Worm (Caenorhabditis elegans) whole organism, L3 larva: ENCODE results near the gene str-14.

Experiments used
- R02D3.7 ChIP-seq: fragments of 150-350 bp; optimal IDR thresholded peaks from 2 replicates; lab custom pipeline; 2014; ENCODE audit warnings: missing biosample characterization, missing genetic modification characterization
- ZK546.5 ChIP-seq: sonication (generic microtip); optimal IDR thresholded peaks from 2 replicates; lab custom pipeline; 2017; ENCODE audit warnings: missing biosample characterization, missing genetic modification characterization
- aly-2 ChIP-seq: fragments of 150-350 bp; optimal IDR thresholded peaks from 2 replicates; lab custom pipeline; 2014; ENCODE audit warnings: missing biosample characterization, missing genetic modification characterization
- ama-1 ChIP-seq: fragments of 150-350 bp; optimal IDR thresholded peaks from 2 replicates; lab custom pipeline; 2018
- ceh-16 ChIP-seq: sonication (generic microtip); optimal IDR thresholded peaks from 2 replicates; lab custom pipeline; 2017; ENCODE audit warnings: missing biosample characterization, missing genetic modification characterization
- ceh-82 ChIP-seq: fragments of 150-350 bp; optimal IDR thresholded peaks from 2 replicates; lab custom pipeline; 2014; ENCODE audit warnings: missing biosample characterization, missing genetic modification characterization
- ceh-9 ChIP-seq: sonication (generic microtip); optimal IDR thresholded peaks from 2 replicates; lab custom pipeline; 2018; ENCODE audit warnings: missing biosample characterization, missing genetic modification characterization
- daf-12 ChIP-seq: fragments of 150-350 bp; optimal IDR thresholded peaks from 2 replicates; lab custom pipeline; 2014; ENCODE audit warnings: missing biosample characterization, missing genetic modification reagents, missing genetic modification characterization
- egl-27 ChIP-seq: sonication (generic microtip); optimal IDR thresholded peaks from 4 replicates; lab custom pipeline; 2017; ENCODE audit warnings: missing biosample characterization, missing genetic modification reagents, missing genetic modification characterization
- egl-5 ChIP-seq: fragments of 150-350 bp; optimal IDR thresholded peaks from 2 replicates; lab custom pipeline; 2017; ENCODE audit warnings: missing biosample characterization, missing genetic modification reagents, missing genetic modification characterization, inconsistent platforms
- elt-1 ChIP-seq: fragments of 150-350 bp; optimal IDR thresholded peaks from 2 replicates; lab custom pipeline; 2014; ENCODE audit warnings: missing biosample characterization, missing genetic modification characterization
- elt-2 ChIP-seq: sonication (generic microtip); optimal IDR thresholded peaks from 2 replicates; lab custom pipeline; 2016; ENCODE audit warnings: missing genetic modification reagents, mild to moderate bottlenecking, missing genetic modification characterization, missing compliant biosample characterization
- elt-3 ChIP-seq, 3 experiments: fragments of 150-350 bp in 1 of 3; sonication (generic microtip) in 2 of 3; optimal IDR thresholded peaks; 2 replicates in 2 of 3; 4 replicates in 1 of 3; lab custom pipeline; 2014 to 2017; ENCODE audit warnings: missing biosample characterization in 3 of 3, missing genetic modification characterization in 3 of 3
- eor-1 ChIP-seq, 2 experiments: fragments of 150-350 bp; optimal IDR thresholded peaks; 2 replicates each; lab custom pipeline; 2014 to 2018; ENCODE audit warnings: missing biosample characterization in 2 of 2, missing genetic modification characterization in 2 of 2
- fkh-10 ChIP-seq: sonication (generic microtip); optimal IDR thresholded peaks from 2 replicates; lab custom pipeline; 2017; ENCODE audit warnings: missing biosample characterization, missing genetic modification reagents, missing genetic modification characterization
- fos-1 ChIP-seq: fragments of 150-350 bp; optimal IDR thresholded peaks from 2 replicates; lab custom pipeline; 2014; ENCODE audit warnings: missing biosample characterization, missing genetic modification characterization
- jun-1 ChIP-seq: fragments of 150-350 bp; optimal IDR thresholded peaks from 2 replicates; lab custom pipeline; 2014; ENCODE audit warnings: missing biosample characterization, missing genetic modification reagents, missing genetic modification characterization
- lin-15B ChIP-seq: fragments of 150-350 bp; optimal IDR thresholded peaks from 2 replicates; lab custom pipeline; 2014; ENCODE audit warnings: missing biosample characterization, missing genetic modification characterization
- lin-39 ChIP-seq: fragments of 150-350 bp; optimal IDR thresholded peaks from 2 replicates; lab custom pipeline; 2018; ENCODE audit warnings: missing biosample characterization, missing genetic modification reagents, missing genetic modification characterization
- lsy-12 ChIP-seq: sonication (generic microtip); optimal IDR thresholded peaks from 2 replicates; lab custom pipeline; 2016; ENCODE audit warnings: mild to moderate bottlenecking, missing genetic modification characterization, missing compliant biosample characterization
- mdl-1 ChIP-seq: fragments of 150-350 bp; optimal IDR thresholded peaks from 2 replicates; lab custom pipeline; 2014; ENCODE audit warnings: missing biosample characterization, missing genetic modification characterization
- mml-1 ChIP-seq: fragments of 150-350 bp; sonication (generic microtip); optimal IDR thresholded peaks from 3 replicates; lab custom pipeline; 2014; ENCODE audit warnings: missing biosample characterization, missing genetic modification characterization
- nfya-1 ChIP-seq: sonication (generic microtip); optimal IDR thresholded peaks from 2 replicates; lab custom pipeline; 2017; ENCODE audit warnings: missing genetic modification characterization, mild to moderate bottlenecking, missing compliant biosample characterization, antibody characterized with exemption, moderate library complexity; ENCODE audit not compliant: insufficient read depth
- nhr-11 ChIP-seq: fragments of 150-350 bp; optimal IDR thresholded peaks from 2 replicates; lab custom pipeline; 2014; ENCODE audit warnings: missing biosample characterization, missing genetic modification characterization
- nhr-12 ChIP-seq: fragments of 150-350 bp; optimal IDR thresholded peaks from 2 replicates; lab custom pipeline; 2014; ENCODE audit warnings: missing biosample characterization, missing genetic modification characterization
- nhr-23 ChIP-seq: fragments of 150-350 bp; optimal IDR thresholded peaks from 2 replicates; lab custom pipeline; 2014; ENCODE audit warnings: missing biosample characterization, missing genetic modification reagents, missing genetic modification characterization
- nhr-237 ChIP-seq: fragments of 150-350 bp; optimal IDR thresholded peaks from 2 replicates; lab custom pipeline; 2014; ENCODE audit warnings: missing biosample characterization, missing genetic modification characterization
- nhr-25 ChIP-seq: sonication (generic microtip); optimal IDR thresholded peaks from 2 replicates; lab custom pipeline; 2017; ENCODE audit warnings: missing biosample characterization, missing genetic modification characterization
- nhr-67 ChIP-seq: fragments of 150-350 bp; optimal IDR thresholded peaks from 2 replicates; lab custom pipeline; 2014; ENCODE audit warnings: missing biosample characterization, missing genetic modification characterization
- nhr-77 ChIP-seq: fragments of 150-350 bp; optimal IDR thresholded peaks from 2 replicates; lab custom pipeline; 2014; ENCODE audit warnings: missing biosample characterization, missing genetic modification characterization
- pha-4 ChIP-seq: fragments of 150-350 bp; optimal IDR thresholded peaks from 2 replicates; lab custom pipeline; 2014; ENCODE audit warnings: missing biosample characterization, missing genetic modification reagents, missing genetic modification characterization
- unc-39 ChIP-seq: sonication (generic microtip); optimal IDR thresholded peaks from 4 replicates; lab custom pipeline; 2017; ENCODE audit warnings: missing biosample characterization, missing genetic modification characterization
- zag-1 ChIP-seq: fragments of 150-350 bp; optimal IDR thresholded peaks from 2 replicates; lab custom pipeline; 2014; ENCODE audit warnings: missing biosample characterization, missing genetic modification characterization
- ztf-11 ChIP-seq: fragments of 150-350 bp; optimal IDR thresholded peaks from 2 replicates; lab custom pipeline; 2014; ENCODE audit warnings: missing biosample characterization, missing genetic modification characterization
- ztf-4 ChIP-seq: fragments of 150-350 bp; optimal IDR thresholded peaks from 2 replicates; lab custom pipeline; 2014; ENCODE audit warnings: missing biosample characterization, missing genetic modification characterization

Gene str-14

ce11 chrV:16446191-16446590, 8.8 kb downstream of the str-14 start:
- no peak for TF ChIP-seq lin-39 (tag; lab: Kevin White, UChicago)
- TF ChIP-seq fkh-10 (GFP tag; lab: Kevin White, UChicago): no peak
- no peak for TF ChIP-seq ama-1 (lab: Kevin White, UChicago)
- no peak for TF ChIP-seq elt-3 (tag; optimal IDR thresholded peaks at IDR 0.05; lab: Kevin White, UChicago)
- TF ChIP-seq eor-1 (tag; optimal IDR thresholded peaks at IDR 0.05; lab: Kevin White, UChicago): no peak
- TF ChIP-seq jun-1 (tag; lab: Kevin White, UChicago): no peak
- TF ChIP-seq egl-27: no peak
- no peak for TF ChIP-seq ztf-4 (tag; lab: Kevin White, UChicago)
- no peak for TF ChIP-seq nhr-77
- TF ChIP-seq elt-1 (tag; lab: Kevin White, UChicago): no peak
- no peak for TF ChIP-seq ceh-82 (tag; lab: Kevin White, UChicago)
- no peak for TF ChIP-seq lsy-12 (tag; lab: Kevin White, UChicago)
- TF ChIP-seq egl-5: no peak
- no peak for TF ChIP-seq nhr-11 (tag; lab: Kevin White, UChicago)
- TF ChIP-seq ztf-11 (tag; lab: Kevin White, UChicago): no peak
- no peak for TF ChIP-seq ceh-16 (tag; lab: Kevin White, UChicago)
- no peak for TF ChIP-seq elt-2 (tag; lab: Kevin White, UChicago)
- TF ChIP-seq ZK546.5 (tag; lab: Kevin White, UChicago): no peak
- TF ChIP-seq R02D3.7 (tag; lab: Kevin White, UChicago): no peak
- TF ChIP-seq, all 47 proteins: peak for 0

- TF ChIP-seq fos-1 (tag; lab: Kevin White, UChicago) (no peak), pha-4 (tag; lab: Kevin White, UChicago) (no peak), aly-2 (tag; lab: Kevin White, UChicago) (no peak), egl-27 (no peak), egl-5 (no peak)
Observed at ce11 chrV:16445676-16446075, 9.3 kb downstream of the str-14 start, which contains the start of gene T08G3.6. T08G3.6 (plus strand) TSS chrV:16445976.

- TF ChIP-seq nhr-12 (tag; lab: Kevin White, UChicago): no peak
- no peak for TF ChIP-seq nfya-1 (tag; lab: Kevin White, UChicago)
- TF ChIP-seq fos-1 (tag; lab: Kevin White, UChicago): no peak
- no peak for TF ChIP-seq elt-3 (tag; optimal IDR thresholded peaks at IDR 0.05; lab: Kevin White, UChicago)
- no peak for TF ChIP-seq ztf-4 (tag; lab: Kevin White, UChicago)
- no peak for TF ChIP-seq ceh-16 (tag; lab: Kevin White, UChicago)
- TF ChIP-seq R02D3.7 (tag; lab: Kevin White, UChicago): no peak
- TF ChIP-seq zag-1 (tag; lab: Kevin White, UChicago): no peak
- TF ChIP-seq mml-1: no peak
- no peak for TF ChIP-seq mdl-1
- no peak for TF ChIP-seq daf-12
- no peak for TF ChIP-seq nhr-11 (tag; lab: Kevin White, UChicago)
- TF ChIP-seq pha-4 (tag; lab: Kevin White, UChicago): no peak
- no peak for TF ChIP-seq aly-2 (tag; lab: Kevin White, UChicago)
- TF ChIP-seq nhr-67 (tag; lab: Kevin White, UChicago): no peak
- TF ChIP-seq lin-39 (tag; lab: Kevin White, UChicago): no peak
- no peak for TF ChIP-seq lin-15B (tag; lab: Kevin White, UChicago)
Observed at ce11 chrV:16443626-16444025, 11.3 kb downstream of the str-14 start, which contains the start of gene srh-141. srh-141 (plus strand) TSS chrV:16443926.

- TF ChIP-seq nhr-25 (tag; lab: Kevin White, UChicago) (no peak), ztf-4 (tag; lab: Kevin White, UChicago) (no peak), fkh-10 (GFP tag; lab: Kevin White, UChicago) (no peak), unc-39 (no peak)
- TF ChIP-seq, all 47 proteins: peak for 0
Observed at ce11 chrV:16437546-16437945, 17.4 kb downstream of the str-14 start, which contains the start of gene F26D2.15. F26D2.15 (plus strand) TSS chrV:16437846.

ce11 chrV:16435510-16435909, 19.5 kb downstream of the str-14 start, which contains the start of the genes F26D2.13 and F26D2.14:
F26D2.13 (minus strand) TSS chrV:16435610.
F26D2.14 (plus strand) TSS chrV:16435855.
- TF ChIP-seq ZK546.5 (tag; lab: Kevin White, UChicago): no peak
- TF ChIP-seq ceh-9 (tag; lab: Kevin White, UChicago): no peak
- no peak for TF ChIP-seq nhr-23
- no peak for TF ChIP-seq nhr-237 (tag; lab: Kevin White, UChicago)
- no peak for TF ChIP-seq egl-5
